Worm (Caenorhabditis elegans) whole organism, mixed stage, embryonic: ENCODE data around the gene srxa-19.

Experiments
- elt-3 ChIP-seq: fragments of 150-350 bp; optimal IDR thresholded peaks from 2 replicates; lab custom pipeline; 2014; ENCODE audit warnings: missing biosample characterization, missing genetic modification characterization
- ham-2 ChIP-seq: fragments of 200-800 bp; sonication (Bioruptor generic); optimal IDR thresholded peaks from 2 replicates; lab custom pipeline; 2018; ENCODE audit warnings: mild to moderate bottlenecking, missing genetic modification characterization, missing compliant biosample characterization
- lin-13 ChIP-seq: fragments of 150-350 bp; optimal IDR thresholded peaks from 2 replicates; lab custom pipeline; 2014; ENCODE audit warnings: missing biosample characterization, missing genetic modification characterization
- lsy-2 ChIP-seq: fragments of 150-350 bp; optimal IDR thresholded peaks from 2 replicates; lab custom pipeline; 2014; ENCODE audit warnings: missing biosample characterization, missing genetic modification characterization
- mep-1 ChIP-seq: fragments of 150-350 bp; optimal IDR thresholded peaks from 2 replicates; lab custom pipeline; 2017; ENCODE audit warnings: missing biosample characterization, missing genetic modification reagents, missing genetic modification characterization, inconsistent platforms
- nhr-12 ChIP-seq: fragments of 150-350 bp; optimal IDR thresholded peaks from 2 replicates; lab custom pipeline; 2014; ENCODE audit warnings: missing biosample characterization, missing genetic modification characterization
- nhr-28 ChIP-seq: fragments of 150-350 bp; optimal IDR thresholded peaks from 2 replicates; lab custom pipeline; 2014; ENCODE audit warnings: missing biosample characterization, missing genetic modification characterization
- nhr-76 ChIP-seq: sonication (generic microtip); optimal IDR thresholded peaks from 2 replicates; lab custom pipeline; 2017; ENCODE audit warnings: missing biosample characterization, missing genetic modification characterization
- pha-4 ChIP-seq: fragments of 150-350 bp; optimal IDR thresholded peaks from 2 replicates; lab custom pipeline; 2018; ENCODE audit warnings: missing biosample characterization, missing genetic modification reagents, missing genetic modification characterization
- snpc-4 ChIP-seq: fragments of 150-350 bp; optimal IDR thresholded peaks from 2 replicates; lab custom pipeline; 2014; ENCODE audit warnings: missing biosample characterization, missing genetic modification characterization
- unc-39 ChIP-seq: fragments of 150-350 bp; optimal IDR thresholded peaks from 2 replicates; lab custom pipeline; 2014; ENCODE audit warnings: missing biosample characterization, missing genetic modification characterization
- unc-62 ChIP-seq: fragments of 150-350 bp; optimal IDR thresholded peaks from 2 replicates; lab custom pipeline; 2014; ENCODE audit warnings: missing biosample characterization, missing genetic modification reagents, missing genetic modification characterization
- ztf-11 ChIP-seq: fragments of 150-350 bp; optimal IDR thresholded peaks from 2 replicates; lab custom pipeline; 2014; ENCODE audit warnings: missing biosample characterization, missing genetic modification characterization

DNA sequence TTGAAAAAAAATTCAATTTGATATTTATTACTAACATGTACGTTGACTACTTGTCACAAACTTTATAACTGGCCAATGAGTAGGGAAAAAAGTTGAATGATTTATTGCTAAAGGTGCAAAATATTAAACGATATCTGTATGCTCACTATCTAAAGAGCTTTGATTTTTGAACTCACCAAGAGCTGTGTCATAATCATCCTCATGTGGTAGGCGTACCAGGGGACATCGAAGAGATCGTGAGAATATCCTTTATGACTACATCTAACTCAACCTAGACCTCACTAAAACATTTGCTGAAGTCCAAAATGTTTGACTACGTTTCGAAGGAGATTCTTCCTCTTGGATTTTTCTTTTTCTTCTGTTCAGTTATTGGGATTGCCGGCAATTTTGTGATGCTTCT lies 29.7 kb upstream of the srxa-19 start, which contains the start of gene srsx-28:
- no peak for TF ChIP-seq lsy-2 (tag; lab: Kevin White, UChicago)
- TF ChIP-seq snpc-4: no peak
- TF ChIP-seq lin-13 (tag; lab: Kevin White, UChicago): no peak
- no peak for TF ChIP-seq pha-4 (tag; lab: Kevin White, UChicago)
- no peak for TF ChIP-seq unc-62 (GFP tag; lab: Kevin White, UChicago)
- TF ChIP-seq elt-3 (tag; lab: Kevin White, UChicago): no peak
- no peak for TF ChIP-seq ztf-11 (tag; lab: Kevin White, UChicago)
- no peak for TF ChIP-seq nhr-12 (tag; lab: Kevin White, UChicago)
- no peak for TF ChIP-seq unc-39 (tag; lab: Kevin White, UChicago)
- TF ChIP-seq mep-1 (tag; lab: Kevin White, UChicago): no peak
- TF ChIP-seq ham-2 (GFP tag; lab: Kevin White, UChicago): no peak
- no peak for TF ChIP-seq nhr-28 (tag; lab: Kevin White, UChicago)
- TF ChIP-seq nhr-76 (tag; lab: Kevin White, UChicago): no peak
